Worm (Caenorhabditis elegans) whole organism, L4/young adult: ENCODE measurements around the gene M117.1.

Experiments used
- W03F9.2 ChIP-seq: fragments of 150-350 bp; optimal IDR thresholded peaks from 2 replicates; lab custom pipeline; 2014; ENCODE audit warnings: missing biosample characterization, missing genetic modification characterization
- dao-5 ChIP-seq: sonication (generic microtip); optimal IDR thresholded peaks from 2 replicates; lab custom pipeline; 2016; ENCODE audit warnings: missing genotype, missing genetic modification characterization, moderate library complexity, missing compliant biosample characterization
- him-1 ChIP-seq: sonication (generic microtip); optimal IDR thresholded peaks from 2 replicates; lab custom pipeline; 2016; ENCODE audit warnings: missing genotype, missing genetic modification reagents, missing genetic modification characterization, missing compliant biosample characterization

DNA sequence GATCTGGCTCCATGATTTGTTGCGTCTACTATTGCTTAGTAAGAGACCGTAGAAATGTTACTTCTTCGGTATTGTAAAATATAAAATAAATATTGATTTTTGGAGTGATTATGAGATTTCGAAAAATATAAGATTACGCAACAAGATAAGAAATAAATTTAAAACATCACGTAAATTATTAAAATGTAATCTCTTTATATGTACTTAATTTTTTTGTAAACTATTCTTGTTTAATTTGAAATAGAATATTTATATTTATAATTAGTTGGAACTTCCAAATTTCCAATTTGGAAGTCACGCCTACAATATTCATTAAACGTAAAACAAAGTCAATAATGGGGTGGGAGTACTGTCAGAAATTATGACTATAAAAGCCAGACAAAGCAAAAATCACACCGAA, 19.4 kb downstream of the M117.1 start, which contains the start of gene M117.4:
- TF ChIP-seq W03F9.2 (tag; lab: Kevin White, UChicago): no peak
- TF ChIP-seq dao-5 (tag; lab: Kevin White, UChicago): no peak
- TF ChIP-seq him-1 (tag; lab: Kevin White, UChicago): no peak
